Worm (Caenorhabditis elegans): ENCODE results near the gene clec-52.

ce11 chrIV:8192878-8193277 lies 24.3 kb upstream of the clec-52 start:
- TF ChIP-seq aptf-2 (GFP tag; conservative IDR thresholded peaks at IDR 0.05) (no peak), him-1 (tag; optimal IDR thresholded peaks at IDR 0.05) (no peak), madf-8 (GFP tag; conservative IDR thresholded peaks at IDR 0.05) (no peak)
